Worm (Caenorhabditis elegans) whole organism, young adult: Measurements from ENCODE around the gene arid-1.

Source experiments
- C17E4.6 ChIP-seq: fragments of 200-800 bp; sonication (Bioruptor generic); IDR thresholded peaks from 2 replicates; pipeline ENCODE4 v1.3.6; 2022; ENCODE audit warnings: missing genetic modification reagents, missing genetic modification characterization, missing compliant biosample characterization
- D2030.7 ChIP-seq: fragments of 200-800 bp; sonication (Bioruptor generic); IDR thresholded peaks from 2 replicates; pipeline ENCODE4 v1.3.6; 2022; ENCODE audit warnings: missing genetic modification reagents, missing genetic modification characterization, missing compliant biosample characterization
- die-1 ChIP-seq: sonication (generic microtip); optimal IDR thresholded peaks from 2 replicates; lab custom pipeline; 2016; ENCODE audit warnings: missing genotype, mild to moderate bottlenecking, missing genetic modification characterization, missing compliant biosample characterization
- hrde-1 ChIP-seq: sonication (generic microtip); optimal IDR thresholded peaks from 2 replicates; lab custom pipeline; 2016; ENCODE audit warnings: missing genetic modification characterization, mild to moderate bottlenecking, missing compliant biosample characterization, moderate library complexity, missing genotype, missing genetic modification reagents, borderline replicate concordance
- lin-35 ChIP-seq, 3 experiments: fragments of 150-350 bp in 2 of 3; sonication (generic microtip) in 1 of 3; optimal IDR thresholded peaks; 2 replicates each; lab custom pipeline; 2014 to 2018; ENCODE audit warnings: missing biosample characterization in 3 of 3, missing genetic modification characterization in 3 of 3, missing genetic modification reagents in 3 of 3

- TF ChIP-seq C17E4.6 (GFP tag; lab: Robert Waterston, UW) (no peak), hrde-1 (tag; lab: Kevin White, UChicago) (no peak), die-1 (no peak), D2030.7 (GFP tag; lab: Robert Waterston, UW) (peak; percentile 36; the same call in 1 of the 2 replicates), lin-35 (GFP tag; optimal IDR thresholded peaks at IDR 0.05; lab: Kevin White, UChicago) (no peak)
Observed at ce11 chrV:173437-173836, 12.5 kb upstream of the arid-1 start.
